Fruit fly (Drosophila melanogaster) whole organism, embryonic: ENCODE data around the gene zye.

Experiments used
- Bdp1 ChIP-seq: fragments of 200-800 bp; sonication (Bioruptor generic); optimal IDR thresholded peaks from 3 replicates; lab custom pipeline; 2016; ENCODE audit warnings: missing biosample characterization, missing genetic modification characterization
- CG10147 ChIP-seq: fragments of 200-800 bp; sonication (Bioruptor generic); optimal IDR thresholded peaks from 2 replicates; lab custom pipeline; 2019; ENCODE audit warnings: missing biosample characterization, mild to moderate bottlenecking, missing genetic modification characterization, moderate library complexity
- CG12104 ChIP-seq: fragments of 200-800 bp; sonication (Bioruptor generic); optimal IDR thresholded peaks from 3 replicates; lab custom pipeline; 2016; ENCODE audit warnings: missing biosample characterization, missing genetic modification characterization
- CG12155 ChIP-seq: fragments of 200-800 bp; sonication (Bioruptor generic); optimal IDR thresholded peaks from 3 replicates; lab custom pipeline; 2016; ENCODE audit warnings: missing biosample characterization, missing genetic modification characterization
- CG12769 ChIP-seq: fragments of 200-800 bp; sonication (Bioruptor generic); optimal IDR thresholded peaks from 2 replicates; lab custom pipeline; 2019; ENCODE audit warnings: missing biosample characterization, mild to moderate bottlenecking, missing genetic modification characterization, moderate library complexity
- CG13296 ChIP-seq: fragments of 200-800 bp; sonication (Bioruptor generic); optimal IDR thresholded peaks from 3 replicates; lab custom pipeline; 2018; ENCODE audit warnings: missing biosample characterization, mild to moderate bottlenecking, missing genetic modification characterization
- CG1529 ChIP-seq: fragments of 200-800 bp; sonication (Bioruptor generic); optimal IDR thresholded peaks from 3 replicates; lab custom pipeline; 2018; ENCODE audit warnings: missing biosample characterization, missing genetic modification characterization
- CG1602 ChIP-seq: fragments of 200-800 bp; sonication (Bioruptor generic); optimal IDR thresholded peaks from 3 replicates; lab custom pipeline; 2016; ENCODE audit warnings: missing biosample characterization, missing genetic modification characterization
- CG16813 ChIP-seq: fragments of 200-800 bp; sonication (Bioruptor generic); IDR thresholded peaks from 3 replicates; pipeline ENCODE4 v1.3.6; 2022; ENCODE audit warnings: missing biosample characterization, missing genetic modification characterization; ENCODE audit not compliant: partially characterized antibody
- CG31365 ChIP-seq: fragments of 200-800 bp; sonication (Bioruptor generic); optimal IDR thresholded peaks from 2 replicates; lab custom pipeline; 2018; ENCODE audit warnings: missing biosample characterization, mild to moderate bottlenecking, missing genetic modification characterization
- CG32532 ChIP-seq: fragments of 200-800 bp; sonication (Bioruptor generic); IDR thresholded peaks from 2 replicates; pipeline ENCODE4 v1.3.6; 2022; ENCODE audit warnings: missing biosample characterization, missing genetic modification characterization
- CG33557 ChIP-seq: fragments of 200-800 bp; sonication (Bioruptor generic); optimal IDR thresholded peaks from 2 replicates; lab custom pipeline; 2019; ENCODE audit warnings: missing biosample characterization, mild to moderate bottlenecking, missing genetic modification characterization, moderate library complexity
- CG34422 ChIP-seq: fragments of 200-800 bp; sonication (Bioruptor generic); IDR thresholded peaks from 3 replicates; pipeline ENCODE4 v1.3.6; 2022; ENCODE audit warnings: missing biosample characterization, missing genetic modification characterization
- CG3726 ChIP-seq: fragments of 200-800 bp; sonication (Bioruptor generic); IDR thresholded peaks from 3 replicates; pipeline ENCODE4, ENCODE4 v1.3.6; 2022; ENCODE audit warnings: missing biosample characterization, missing genetic modification characterization
- CG4404 ChIP-seq: fragments of 200-800 bp; sonication (Bioruptor generic); IDR thresholded peaks from 2 replicates; pipeline ENCODE4 v1.3.6; 2022; ENCODE audit warnings: missing biosample characterization, missing genetic modification characterization
- CG8359 ChIP-seq: fragments of 200-800 bp; sonication (Bioruptor generic); optimal IDR thresholded peaks from 2 replicates; lab custom pipeline; 2017; ENCODE audit warnings: missing biosample characterization, mild to moderate bottlenecking, missing genetic modification characterization, borderline replicate concordance
- CHES-1-like ChIP-seq: fragments of 200-800 bp; sonication (Bioruptor generic); optimal IDR thresholded peaks from 2 replicates; lab custom pipeline; 2016; ENCODE audit warnings: missing biosample characterization, missing genetic modification characterization
- CTCF ChIP-seq: fragments of 200-800 bp; sonication (Bioruptor generic); optimal IDR thresholded peaks from 2 replicates; lab custom pipeline; 2017; ENCODE audit warnings: missing biosample characterization, mild to moderate bottlenecking, missing genetic modification characterization, moderate library complexity
- Chrac-16 ChIP-seq: fragments of 200-800 bp; sonication (Bioruptor generic); optimal IDR thresholded peaks from 3 replicates; lab custom pipeline; 2016; ENCODE audit warnings: missing biosample characterization, missing genetic modification characterization
- CoRest ChIP-seq: fragments of 200-800 bp; sonication (Bioruptor generic); optimal IDR thresholded peaks from 3 replicates; lab custom pipeline; 2018; ENCODE audit warnings: missing biosample characterization, mild to moderate bottlenecking, missing genetic modification characterization, moderate library complexity
- D19A ChIP-seq: fragments of 200-800 bp; optimal IDR thresholded peaks from 3 replicates; lab custom pipeline; 2019; ENCODE audit warnings: missing biosample characterization, mild to moderate bottlenecking, missing genetic modification characterization, moderate library complexity
- Dad ChIP-seq: fragments of 200-800 bp; sonication (Bioruptor generic); optimal IDR thresholded peaks from 3 replicates; lab custom pipeline; 2016; ENCODE audit warnings: missing biosample characterization, missing genetic modification characterization
- Dll ChIP-seq: fragments of 200-800 bp; sonication (Bioruptor generic); IDR thresholded peaks from 4 replicates; pipeline ENCODE4 v1.3.6; 2022; ENCODE audit warnings: missing biosample characterization, missing genetic modification characterization; ENCODE audit not compliant: partially characterized antibody
- HmgD ChIP-seq: fragments of 200-800 bp; sonication (Bioruptor generic); optimal IDR thresholded peaks from 3 replicates; lab custom pipeline; 2016; ENCODE audit warnings: missing biosample characterization, missing genetic modification characterization
- Hr78 ChIP-seq, 2 experiments: fragments of 200-800 bp in 1 of 2; fragments of >200 bp in 1 of 2; sonication (Bioruptor generic) in 1 of 2; optimal IDR thresholded peaks; 2 replicates each; lab custom pipeline; 2017 to 2019; ENCODE audit warnings: missing biosample characterization in 2 of 2, missing genetic modification characterization in 2 of 2, mild to moderate bottlenecking in 1 of 2, moderate library complexity in 1 of 2
- Jarid2 ChIP-seq: fragments of 200-800 bp; sonication (Bioruptor generic); optimal IDR thresholded peaks from 3 replicates; lab custom pipeline; 2017; ENCODE audit warnings: mild to moderate bottlenecking, missing biosample characterization, missing genetic modification reagents, missing genetic modification characterization
- NC2α ChIP-seq: fragments of 200-800 bp; sonication (Bioruptor generic); optimal IDR thresholded peaks from 2 replicates; lab custom pipeline; 2016; ENCODE audit warnings: missing biosample characterization, missing genetic modification characterization
- NC2β ChIP-seq: fragments of 200-800 bp; sonication (Bioruptor generic); optimal IDR thresholded peaks from 2 replicates; lab custom pipeline; 2016; ENCODE audit warnings: missing biosample characterization, missing genetic modification characterization
- Nf-YC ChIP-seq: fragments of 200-800 bp; optimal IDR thresholded peaks from 3 replicates; lab custom pipeline; 2019; ENCODE audit warnings: missing biosample characterization, mild to moderate bottlenecking, missing genetic modification characterization, moderate library complexity
- Oaz ChIP-seq: fragments of 200-800 bp; sonication (Bioruptor generic); IDR thresholded peaks from 2 replicates; pipeline ENCODE4 v1.3.6; 2022; ENCODE audit warnings: missing biosample characterization, missing genetic modification characterization
- Rx ChIP-seq: fragments of 200-800 bp; sonication (Bioruptor generic); IDR thresholded peaks from 2 replicates; pipeline ENCODE4 v1.3.6; 2022; ENCODE audit warnings: missing biosample characterization, missing genetic modification characterization
- Six4 ChIP-seq: fragments of 200-800 bp; sonication (Bioruptor generic); optimal IDR thresholded peaks from 2 replicates; lab custom pipeline; 2016; ENCODE audit warnings: missing biosample characterization, missing genetic modification characterization
- TFAM ChIP-seq: fragments of 200-800 bp; sonication (Bioruptor generic); optimal IDR thresholded peaks from 2 replicates; lab custom pipeline; 2017; ENCODE audit warnings: missing biosample characterization, missing genetic modification characterization, inconsistent platforms
- bab2 ChIP-seq: fragments of 200-800 bp; sonication (Bioruptor generic); optimal IDR thresholded peaks from 2 replicates; lab custom pipeline; 2016; ENCODE audit warnings: missing biosample characterization, missing genetic modification characterization
- br ChIP-seq: fragments of >200 bp; optimal IDR thresholded peaks from 2 replicates; lab custom pipeline; 2017
- cad ChIP-seq: fragments of >200 bp; optimal IDR thresholded peaks from 2 replicates; lab custom pipeline; 2017; ENCODE audit warnings: missing biosample characterization, missing genetic modification characterization
- dmrt99B ChIP-seq: fragments of 200-800 bp; sonication (Bioruptor generic); optimal IDR thresholded peaks from 2 replicates; lab custom pipeline; 2018; ENCODE audit warnings: missing biosample characterization, mild to moderate bottlenecking, missing genetic modification characterization, moderate library complexity
- gcm2 ChIP-seq: fragments of 200-800 bp; sonication (Bioruptor generic); optimal IDR thresholded peaks from 2 replicates; lab custom pipeline; 2016; ENCODE audit warnings: missing biosample characterization, missing genetic modification characterization
- gfzf ChIP-seq: fragments of 200-800 bp; sonication (Bioruptor generic); optimal IDR thresholded peaks from 2 replicates; lab custom pipeline; 2016; ENCODE audit warnings: missing biosample characterization, mild to moderate bottlenecking, missing genetic modification characterization, moderate library complexity
- ham ChIP-seq: fragments of 200-800 bp; sonication (Bioruptor generic); IDR thresholded peaks from 2 replicates; pipeline ENCODE4 v1.3.6; 2022; ENCODE audit warnings: missing biosample characterization, missing genetic modification characterization
- kni ChIP-seq: fragments of 200-800 bp; sonication (Bioruptor generic); optimal IDR thresholded peaks from 3 replicates; lab custom pipeline; 2017; ENCODE audit warnings: mild to moderate bottlenecking, missing biosample characterization, missing genetic modification reagents, missing genetic modification characterization
- nerfin-1 ChIP-seq: fragments of 200-800 bp; sonication (Bioruptor generic); optimal IDR thresholded peaks from 3 replicates; lab custom pipeline; 2019; ENCODE audit warnings: missing biosample characterization, mild to moderate bottlenecking, missing genetic modification characterization, moderate library complexity
- onecut ChIP-seq: fragments of 200-800 bp; sonication (Bioruptor generic); IDR thresholded peaks from 2 replicates; pipeline ENCODE4 v1.3.6; 2022; ENCODE audit warnings: missing biosample characterization, missing genetic modification characterization
- psq ChIP-seq: fragments of 200-800 bp; sonication (Bioruptor generic); optimal IDR thresholded peaks from 2 replicates; lab custom pipeline; 2017; ENCODE audit warnings: missing biosample characterization, missing genetic modification characterization
- pzg ChIP-seq: fragments of 200-800 bp; sonication (Bioruptor generic); optimal IDR thresholded peaks from 3 replicates; lab custom pipeline; 2018; ENCODE audit warnings: missing biosample characterization, mild to moderate bottlenecking, missing genetic modification characterization, moderate library complexity
- sima ChIP-seq: fragments of 200-800 bp; sonication (Bioruptor generic); optimal IDR thresholded peaks from 2 replicates; lab custom pipeline; 2016; ENCODE audit warnings: missing biosample characterization, missing genetic modification characterization
- twi ChIP-seq: fragments of 200-800 bp; optimal IDR thresholded peaks from 2 replicates; lab custom pipeline; 2019; ENCODE audit warnings: missing biosample characterization, mild to moderate bottlenecking, missing genetic modification characterization, moderate library complexity
- vfl ChIP-seq: fragments of 200-800 bp; sonication (Bioruptor generic); optimal IDR thresholded peaks from 2 replicates; lab custom pipeline; 2016; ENCODE audit warnings: missing biosample characterization, missing genetic modification characterization
- zen ChIP-seq: fragments of 200-800 bp; sonication (Bioruptor generic); optimal IDR thresholded peaks from 3 replicates; lab custom pipeline; 2018; ENCODE audit warnings: missing biosample characterization, mild to moderate bottlenecking, missing genetic modification characterization, moderate library complexity

Gene zye

dm6 chr3L:20398243-20399222 is 14.9 kb upstream of the zye start (continued):
- TF ChIP-seq zen (peak; percentile 46), Dad (GFP tag; lab: Kevin White, UChicago) (peak; percentile 61), sima (no peak), CG13296 (GFP tag; lab: Kevin White, UChicago) (peak; percentile 86), CG33557 (GFP tag; lab: Kevin White, UChicago) (peak; percentile 67), Oaz (GFP tag; lab: Robert Waterston, UW) (peak; percentile 59), ham (GFP tag; lab: Robert Waterston, UW) (peak; percentile 42; the same call in 1 of the 2 replicates), CG34422 (GFP tag; lab: Robert Waterston, UW) (peak; percentile 70; the same call in 2 of the 3 replicates), CG10147 (GFP tag; lab: Kevin White, UChicago) (peak; percentile 81), Dll (GFP tag; lab: Robert Waterston, UW) (no peak), CG8359 (peak; percentile 29), CG31365 (tag; lab: Kevin White, UChicago) (peak; percentile 62), kni (GFP tag; lab: Kevin White, UChicago) (peak; percentile 77), CG12155 (GFP tag; lab: Kevin White, UChicago) (peak; percentile 74), CG3726 (GFP tag; lab: Robert Waterston, UW) (no peak), dmrt99B (tag; lab: Kevin White, UChicago) (peak; percentile 93), twi (peak; percentile 69), CHES-1-like (peak; percentile 50), gcm2 (peak; percentile 83), vfl (peak; percentile 55), HmgD (GFP tag; lab: Kevin White, UChicago) (no peak), Nf-YC (tag; lab: Kevin White, UChicago) (peak; percentile 77), bab2 (GFP tag; lab: Kevin White, UChicago) (peak; percentile 71), NC2β (GFP tag; lab: Kevin White, UChicago) (peak; percentile 50), Rx (GFP tag; lab: Robert Waterston, UW) (peak; percentile 48; the same call in 1 of the 2 replicates), TFAM (GFP tag; lab: Kevin White, UChicago) (no peak), Six4 (GFP tag; lab: Kevin White, UChicago) (peak; percentile 69), psq (peak; percentile 10), CTCF (peak; percentile 41), Hr78 (GFP tag; optimal IDR thresholded peaks at IDR 0.05; lab: Kevin White, UChicago) (peak in 1 of 2 experiments; percentile 93), pzg (GFP tag; lab: Kevin White, UChicago) (no peak), onecut (GFP tag; lab: Robert Waterston, UW) (peak; percentile 68), CG32532 (peak; percentile 77), NC2α (GFP tag; lab: Kevin White, UChicago) (peak; percentile 42), cad (no peak), CG4404 (GFP tag; lab: Robert Waterston, UW) (no peak), Bdp1 (peak; percentile 63), CG16813 (GFP tag; lab: Robert Waterston, UW) (no peak), CG12769 (tag; lab: Kevin White, UChicago) (peak; percentile 56), nerfin-1 (tag; lab: Kevin White, UChicago) (peak; percentile 84), CoRest (tag; lab: Kevin White, UChicago) (peak; percentile 93), br (no peak), D19A (tag; lab: Kevin White, UChicago) (peak; percentile 84), Chrac-16 (GFP tag; lab: Kevin White, UChicago) (peak; percentile 71), CG1529 (peak; percentile 86), Jarid2 (GFP tag; lab: Kevin White, UChicago) (peak; percentile 66), gfzf (GFP tag; lab: Kevin White, UChicago) (no peak), CG12104 (GFP tag; lab: Kevin White, UChicago) (peak; percentile 81), CG1602 (peak; percentile 85)
